Worm (Caenorhabditis elegans) whole organism, L1 larva: ENCODE results near the gene K02F6.7.

ENCODE experiments used
- C04F5.9 ChIP-seq: sonication (generic microtip); optimal IDR thresholded peaks from 2 replicates; lab custom pipeline; 2016; ENCODE audit warnings: missing genetic modification characterization, missing compliant biosample characterization
- ama-1 ChIP-seq: fragments of 150-350 bp; optimal IDR thresholded peaks from 2 replicates; lab custom pipeline; 2014
- lin-13 ChIP-seq: fragments of 150-350 bp; optimal IDR thresholded peaks from 2 replicates; lab custom pipeline; 2014; ENCODE audit warnings: missing biosample characterization, missing genetic modification reagents, missing genetic modification characterization

DNA sequence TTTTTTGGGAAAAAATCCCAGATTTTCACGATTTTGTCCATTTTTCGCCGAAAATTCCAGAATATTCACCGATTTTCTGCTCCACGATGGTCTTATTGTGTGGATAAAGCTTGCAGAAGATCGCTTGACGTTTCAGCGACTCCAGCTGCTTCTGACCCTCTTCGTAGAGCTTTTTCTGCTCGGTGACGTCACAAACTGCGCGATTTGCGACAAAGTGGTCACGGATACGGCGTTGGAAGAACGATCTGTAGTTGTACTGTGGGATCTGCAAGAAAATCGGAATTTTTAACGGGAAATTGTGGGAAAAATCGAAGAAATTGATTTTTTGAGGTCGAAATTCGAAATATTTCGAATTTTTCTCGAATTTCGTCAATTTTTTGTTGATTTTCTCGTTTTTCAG, 59.1 kb downstream of the K02F6.7 start, which contains the start of gene mnat-1:
- no peak for TF ChIP-seq ama-1
- no peak for TF ChIP-seq C04F5.9
- TF ChIP-seq lin-13 (GFP tag; lab: Kevin White, UChicago), result no peak
